Worm (Caenorhabditis elegans): Measurements from ENCODE around the gene enpl-1.

enpl-1 gene

ce11 chrIV:11145929-11146339 lies 26.8 kb downstream of the enpl-1 start (continued):
- TF ChIP-seq ama-1 (optimal IDR thresholded peaks at IDR 0.05) (no peak), ama-1 (GFP tag; optimal IDR thresholded peaks at IDR 0.05) (peak in 1 of 2 experiments; percentile 63), C17E4.6 (GFP tag; IDR thresholded peaks at IDR 0.05) (no peak), unc-130 (GFP tag; optimal IDR thresholded peaks at IDR 0.05) (peak; percentile 83), T26A5.8 (tag; optimal IDR thresholded peaks at IDR 0.05) (peak; percentile 59), madf-3 (GFP tag; IDR thresholded peaks at IDR 0.05) (0 out of 2 replicates have a peak, but pooled peaks have one; percentile 38), egrh-3 (GFP tag; IDR thresholded peaks at IDR 0.05) (no peak), him-1 (tag; optimal IDR thresholded peaks at IDR 0.05) (peak; percentile 64), ztf-18 (tag; optimal IDR thresholded peaks at IDR 0.05) (no peak), Y67H2A.10 (GFP tag; conservative IDR thresholded peaks at IDR 0.05) (no peak), let-526 (GFP tag; IDR thresholded peaks at IDR 0.05) (no peak), nfya-1 (tag; optimal IDR thresholded peaks at IDR 0.05; ENCODE audit: borderline replicate concordance, insufficient read depth) (no peak), ztf-3 (GFP tag; optimal IDR thresholded peaks at IDR 0.05) (no peak), ZK185.1 (tag; optimal IDR thresholded peaks at IDR 0.05; ENCODE audit: poor library complexity, severe bottlenecking) (no peak), egl-44 (GFP tag; IDR thresholded peaks at IDR 0.05) (no peak), nhr-80 (tag; optimal IDR thresholded peaks at IDR 0.05) (no peak)

DNA sequence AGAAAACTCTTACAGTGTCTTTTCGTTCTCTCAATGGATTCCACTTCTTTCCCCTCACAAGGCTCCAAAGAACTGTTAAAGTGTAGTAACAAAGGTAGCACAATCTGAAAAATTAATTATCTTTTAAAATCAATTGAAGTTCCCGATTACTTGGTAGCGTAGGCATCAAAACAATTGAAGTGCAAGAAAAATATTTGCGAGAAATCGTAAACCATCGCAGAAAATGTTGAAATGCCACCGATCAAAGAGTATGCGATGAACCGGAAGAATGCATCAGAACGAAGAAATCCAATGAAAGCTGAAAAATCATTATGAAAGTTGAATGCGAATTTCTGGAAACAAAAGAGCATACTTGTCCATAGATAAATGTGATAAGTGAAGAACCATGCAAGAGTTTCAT lies 27.4 kb downstream of the enpl-1 start:
- TF ChIP-seq dox-1 (GFP tag; IDR thresholded peaks at IDR 0.05): no peak
- no peak for TF ChIP-seq chd-7 (tag; optimal IDR thresholded peaks at IDR 0.05)
- TF ChIP-seq rec-8 (tag; optimal IDR thresholded peaks at IDR 0.05): no peak
- TF ChIP-seq madf-3 (GFP tag; IDR thresholded peaks at IDR 0.05): no peak
- no peak for TF ChIP-seq ceh-40 (GFP tag; IDR thresholded peaks at IDR 0.05)
- TF ChIP-seq attf-5 (GFP tag; optimal IDR thresholded peaks at IDR 0.05): no peak
- no peak for TF ChIP-seq nfya-2 (GFP tag; IDR thresholded peaks at IDR 0.05)
- TF ChIP-seq egl-18 (GFP tag; IDR thresholded peaks at IDR 0.05): no peak
- no peak for TF ChIP-seq mcd-1 (GFP tag; IDR thresholded peaks at IDR 0.05)
- no peak for TF ChIP-seq T26A5.8 (tag; optimal IDR thresholded peaks at IDR 0.05)
- TF ChIP-seq aptf-3 (GFP tag; IDR thresholded peaks at IDR 0.05): no peak
- no peak for TF ChIP-seq egl-44 (GFP tag; IDR thresholded peaks at IDR 0.05)
- TF ChIP-seq die-1 (tag; optimal IDR thresholded peaks at IDR 0.05): no peak
- TF ChIP-seq madf-10 (tag; optimal IDR thresholded peaks at IDR 0.05): no peak
- no peak for TF ChIP-seq zim-3 (tag; optimal IDR thresholded peaks at IDR 0.05)
- TF ChIP-seq lir-1 (GFP tag; conservative IDR thresholded peaks at IDR 0.05): no peak
- no peak for TF ChIP-seq athp-1 (tag; optimal IDR thresholded peaks at IDR 0.05)

ce11 chrIV:11146962-11147470 lies 27.9 kb downstream of the enpl-1 start, which contains the start of gene pigq-1:
TSS of gene pigq-1 (minus strand) at chrIV:11147247.
- TF ChIP-seq F49E8.2 (tag; optimal IDR thresholded peaks at IDR 0.05; ENCODE audit: insufficient read depth): peak; percentile 86
- TF ChIP-seq B0035.1 (tag; optimal IDR thresholded peaks at IDR 0.05): peak; percentile 74
- peak; percentile 14 for TF ChIP-seq somi-1 (GFP tag; optimal IDR thresholded peaks at IDR 0.05)
- peak; percentile 28 for TF ChIP-seq xnd-1 (tag; optimal IDR thresholded peaks at IDR 0.05)
- TF ChIP-seq B0336.3 (GFP tag; IDR thresholded peaks at IDR 0.05): peak; percentile 81; the same call in 1 of the 2 replicates
- peak; percentile 47; the same call in 1 of the 2 replicates for TF ChIP-seq F39B2.1 (GFP tag; IDR thresholded peaks at IDR 0.05)
- TF ChIP-seq ztf-18 (tag; optimal IDR thresholded peaks at IDR 0.05): no peak
- peak; percentile 71; the same call in 1 of the 2 replicates for TF ChIP-seq nfyb-1 (GFP tag; IDR thresholded peaks at IDR 0.05)
- TF ChIP-seq mcd-1 (GFP tag; IDR thresholded peaks at IDR 0.05): no peak
- TF ChIP-seq ceh-40 (GFP tag; IDR thresholded peaks at IDR 0.05): no peak
- no peak for TF ChIP-seq lsy-27 (tag; optimal IDR thresholded peaks at IDR 0.05; ENCODE audit: borderline replicate concordance, insufficient read depth)
- peak; percentile 95 for TF ChIP-seq dpff-1 (tag; optimal IDR thresholded peaks at IDR 0.05)
- TF ChIP-seq cebp-2 (GFP tag; IDR thresholded peaks at IDR 0.05): no peak
- peak in 2 of 3 experiments; percentile 23 to 58 for TF ChIP-seq lin-35 (GFP tag; optimal IDR thresholded peaks at IDR 0.05)
- TF ChIP-seq snpc-1.3 (tag; optimal IDR thresholded peaks at IDR 0.05; ENCODE audit: insufficient read depth): peak; percentile 72
- TF ChIP-seq Y67H2A.10 (GFP tag; conservative IDR thresholded peaks at IDR 0.05): no peak
- no peak for TF ChIP-seq aptf-3 (GFP tag; IDR thresholded peaks at IDR 0.05)
- TF ChIP-seq nhr-80 (tag; optimal IDR thresholded peaks at IDR 0.05): no peak
- TF ChIP-seq ztf-28 (GFP tag; IDR thresholded peaks at IDR 0.05): no peak
- no peak for TF ChIP-seq madf-3 (GFP tag; IDR thresholded peaks at IDR 0.05)
- peak; percentile 80 for TF ChIP-seq F57C9.4 (tag; optimal IDR thresholded peaks at IDR 0.05)
- TF ChIP-seq attf-5 (GFP tag; optimal IDR thresholded peaks at IDR 0.05): peak; percentile 47
- TF ChIP-seq F57A8.1 (GFP tag; optimal IDR thresholded peaks at IDR 0.05): no peak

All from whole organism, young adult.